Worm (Caenorhabditis elegans) whole organism, L2 larva: ENCODE results near the gene faxc-1.
A peak's percentile ranks its signal among the peaks of the same experiment; 100 is the strongest.

ENCODE experiments used
- C34F6.9 ChIP-seq: fragments of 150-350 bp; optimal IDR thresholded peaks from 2 replicates; lab custom pipeline; 2014; ENCODE audit warnings: missing biosample characterization, missing genetic modification characterization
- F13H6.1 ChIP-seq: sonication (generic microtip); optimal IDR thresholded peaks from 2 replicates; lab custom pipeline; 2016; ENCODE audit warnings: missing genetic modification characterization, missing compliant biosample characterization
- R02D3.7 ChIP-seq: fragments of 150-350 bp; optimal IDR thresholded peaks from 2 replicates; lab custom pipeline; 2014; ENCODE audit warnings: missing biosample characterization, missing genetic modification characterization
- Y55F3AM.14 ChIP-seq: fragments of 200-800 bp; sonication (Bioruptor generic); optimal IDR thresholded peaks from 2 replicates; lab custom pipeline; 2018; ENCODE audit warnings: mild to moderate bottlenecking, missing genetic modification characterization, missing compliant biosample characterization
- ZK546.5 ChIP-seq: sonication (generic microtip); optimal IDR thresholded peaks from 2 replicates; lab custom pipeline; 2017; ENCODE audit warnings: missing biosample characterization, missing genetic modification characterization
- alr-1 ChIP-seq: fragments of 150-350 bp; optimal IDR thresholded peaks from 2 replicates; lab custom pipeline; 2014; ENCODE audit warnings: missing biosample characterization, missing genetic modification characterization
- aly-2 ChIP-seq: fragments of 150-350 bp; optimal IDR thresholded peaks from 2 replicates; lab custom pipeline; 2014; ENCODE audit warnings: missing biosample characterization, missing genetic modification characterization
- ama-1 ChIP-seq: fragments of 150-350 bp; optimal IDR thresholded peaks from 2 replicates; lab custom pipeline; 2018; ENCODE audit warnings: inconsistent platforms
- blmp-1 ChIP-seq: sonication (generic microtip); optimal IDR thresholded peaks from 2 replicates; lab custom pipeline; 2017; ENCODE audit warnings: missing genetic modification characterization, mild to moderate bottlenecking, missing compliant biosample characterization, antibody characterized with exemption, moderate library complexity; ENCODE audit not compliant: insufficient read depth
- ceh-16 ChIP-seq: fragments of 150-350 bp; optimal IDR thresholded peaks from 2 replicates; lab custom pipeline; 2014; ENCODE audit warnings: missing biosample characterization, missing genetic modification characterization
- ceh-82 ChIP-seq: fragments of 150-350 bp; optimal IDR thresholded peaks from 2 replicates; lab custom pipeline; 2014; ENCODE audit warnings: missing biosample characterization, missing genetic modification characterization
- crh-2 ChIP-seq: sonication (generic microtip); optimal IDR thresholded peaks from 2 replicates; lab custom pipeline; 2017; ENCODE audit warnings: missing biosample characterization, missing genetic modification characterization
- dmd-4 ChIP-seq: sonication (generic microtip); optimal IDR thresholded peaks from 2 replicates; lab custom pipeline; 2017; ENCODE audit warnings: missing biosample characterization, missing genetic modification characterization
- egl-27 ChIP-seq: sonication (generic microtip); optimal IDR thresholded peaks from 3 replicates; lab custom pipeline; 2017; ENCODE audit warnings: missing biosample characterization, missing genetic modification reagents, missing genetic modification characterization
- elt-1 ChIP-seq: fragments of 150-350 bp; optimal IDR thresholded peaks from 2 replicates; lab custom pipeline; 2014; ENCODE audit warnings: missing biosample characterization, missing genetic modification characterization
- elt-3 ChIP-seq: sonication (generic microtip); optimal IDR thresholded peaks from 2 replicates; lab custom pipeline; 2017; ENCODE audit warnings: missing biosample characterization, missing genetic modification characterization
- fos-1 ChIP-seq: fragments of 150-350 bp; optimal IDR thresholded peaks from 2 replicates; lab custom pipeline; 2014; ENCODE audit warnings: missing biosample characterization, missing genetic modification characterization
- gmeb-1 ChIP-seq: fragments of 150-350 bp; optimal IDR thresholded peaks from 2 replicates; lab custom pipeline; 2014; ENCODE audit warnings: missing biosample characterization, missing genetic modification characterization
- lin-11 ChIP-seq: fragments of 150-350 bp; sonication (generic microtip); optimal IDR thresholded peaks from 2 replicates; lab custom pipeline; 2014; ENCODE audit warnings: missing biosample characterization, missing genetic modification characterization, inconsistent platforms, mixed read lengths
- lin-13 ChIP-seq: fragments of 150-350 bp; optimal IDR thresholded peaks from 2 replicates; lab custom pipeline; 2014; ENCODE audit warnings: missing biosample characterization, missing genetic modification reagents, missing genetic modification characterization
- lin-39 ChIP-seq: fragments of 150-350 bp; optimal IDR thresholded peaks from 2 replicates; lab custom pipeline; 2014; ENCODE audit warnings: missing biosample characterization, missing genetic modification reagents, missing genetic modification characterization
- lsy-2 ChIP-seq, 2 experiments: fragments of 150-350 bp in 1 of 2; sonication (generic microtip) in 1 of 2; optimal IDR thresholded peaks; 2 replicates each; lab custom pipeline; 2014 to 2017; ENCODE audit warnings: missing biosample characterization in 2 of 2, missing genetic modification characterization in 2 of 2
- mab-5 ChIP-seq: fragments of 150-350 bp; optimal IDR thresholded peaks from 2 replicates; lab custom pipeline; 2014; ENCODE audit warnings: missing biosample characterization, missing genetic modification characterization
- mbf-1 ChIP-seq: sonication (generic microtip); optimal IDR thresholded peaks from 2 replicates; lab custom pipeline; 2017; ENCODE audit warnings: missing biosample characterization, missing genetic modification characterization
- mdl-1 ChIP-seq, 2 experiments: fragments of 150-350 bp in 1 of 2; sonication (generic microtip) in 1 of 2; optimal IDR thresholded peaks; 2 replicates each; lab custom pipeline; 2017; ENCODE audit warnings: missing biosample characterization in 2 of 2, missing genetic modification characterization in 2 of 2
- nhr-10 ChIP-seq: sonication (generic microtip); optimal IDR thresholded peaks from 2 replicates; lab custom pipeline; 2017; ENCODE audit warnings: missing biosample characterization, missing genetic modification characterization
- nhr-11 ChIP-seq: fragments of 150-350 bp; optimal IDR thresholded peaks from 2 replicates; lab custom pipeline; 2014; ENCODE audit warnings: missing biosample characterization, missing genetic modification characterization
- nhr-12 ChIP-seq: fragments of 150-350 bp; optimal IDR thresholded peaks from 2 replicates; lab custom pipeline; 2014; ENCODE audit warnings: missing biosample characterization, missing genetic modification characterization
- nhr-129 ChIP-seq: fragments of 150-350 bp; optimal IDR thresholded peaks from 2 replicates; lab custom pipeline; 2014; ENCODE audit warnings: missing biosample characterization, missing genetic modification characterization
- nhr-21 ChIP-seq: fragments of 150-350 bp; optimal IDR thresholded peaks from 2 replicates; lab custom pipeline; 2014; ENCODE audit warnings: missing biosample characterization, missing genetic modification characterization
- nhr-23 ChIP-seq: fragments of 150-350 bp; optimal IDR thresholded peaks from 2 replicates; lab custom pipeline; 2014; ENCODE audit warnings: missing biosample characterization, missing genetic modification reagents, missing genetic modification characterization
- nhr-237 ChIP-seq: fragments of 150-350 bp; optimal IDR thresholded peaks from 2 replicates; lab custom pipeline; 2014; ENCODE audit warnings: missing biosample characterization, missing genetic modification characterization
- nhr-25 ChIP-seq: fragments of 150-350 bp; sonication (generic microtip); optimal IDR thresholded peaks from 3 replicates; lab custom pipeline; 2014; ENCODE audit warnings: missing biosample characterization, missing genetic modification characterization
- nhr-6 ChIP-seq: fragments of 150-350 bp; optimal IDR thresholded peaks from 2 replicates; lab custom pipeline; 2014; ENCODE audit warnings: missing biosample characterization, missing genetic modification characterization
- nhr-77 ChIP-seq: fragments of 150-350 bp; optimal IDR thresholded peaks from 2 replicates; lab custom pipeline; 2014; ENCODE audit warnings: missing biosample characterization, missing genetic modification characterization
- peb-1 ChIP-seq: fragments of 150-350 bp; optimal IDR thresholded peaks from 2 replicates; lab custom pipeline; 2014; ENCODE audit warnings: missing biosample characterization, missing genetic modification characterization
- sem-4 ChIP-seq: fragments of 150-350 bp; optimal IDR thresholded peaks from 2 replicates; lab custom pipeline; 2014; ENCODE audit warnings: missing biosample characterization, missing genetic modification reagents, missing genetic modification characterization
- skn-1 ChIP-seq: sonication (generic microtip); optimal IDR thresholded peaks from 2 replicates; lab custom pipeline; 2017; ENCODE audit warnings: missing biosample characterization, missing genetic modification characterization
- sma-3 ChIP-seq: sonication (generic microtip); optimal IDR thresholded peaks from 2 replicates; lab custom pipeline; 2016; ENCODE audit warnings: missing genetic modification reagents, missing genetic modification characterization, missing compliant biosample characterization
- sma-9 ChIP-seq, 2 experiments: fragments of 150-350 bp in 1 of 2; sonication (generic microtip) in 1 of 2; optimal IDR thresholded peaks; 2 replicates each; lab custom pipeline; 2014 to 2016; ENCODE audit warnings: missing genetic modification characterization in 2 of 2, mild to moderate bottlenecking in 1 of 2, missing biosample characterization in 1 of 2, missing compliant biosample characterization in 1 of 2, missing genetic modification reagents in 1 of 2, moderate library complexity in 1 of 2
- snpc-4 ChIP-seq: fragments of 150-350 bp; optimal IDR thresholded peaks from 2 replicates; lab custom pipeline; 2014; ENCODE audit warnings: missing biosample characterization, missing genetic modification characterization
- unc-39 ChIP-seq: fragments of 150-350 bp; optimal IDR thresholded peaks from 2 replicates; lab custom pipeline; 2014; ENCODE audit warnings: missing biosample characterization, missing genetic modification characterization
- unc-55 ChIP-seq: fragments of 150-350 bp; sonication (generic microtip); optimal IDR thresholded peaks from 3 replicates; lab custom pipeline; 2014; ENCODE audit warnings: missing biosample characterization, missing genetic modification reagents, missing genetic modification characterization
- unc-62 ChIP-seq: fragments of 150-350 bp; optimal IDR thresholded peaks from 2 replicates; lab custom pipeline; 2014; ENCODE audit warnings: missing biosample characterization, missing genetic modification reagents, missing genetic modification characterization
- zag-1 ChIP-seq: fragments of 150-350 bp; optimal IDR thresholded peaks from 2 replicates; lab custom pipeline; 2014; ENCODE audit warnings: missing biosample characterization, missing genetic modification characterization
- ztf-1 ChIP-seq: fragments of 200-800 bp; sonication (Bioruptor generic); conservative IDR thresholded peaks from 2 replicates; pipeline ENCODE4 v1.3.6; 2022; ENCODE audit warnings: missing genetic modification characterization, missing compliant biosample characterization
- ztf-11 ChIP-seq: sonication (generic microtip); optimal IDR thresholded peaks from 2 replicates; lab custom pipeline; 2017; ENCODE audit warnings: missing biosample characterization, missing genetic modification characterization
- ztf-4 ChIP-seq: fragments of 150-350 bp; optimal IDR thresholded peaks from 2 replicates; lab custom pipeline; 2014; ENCODE audit warnings: missing biosample characterization, missing genetic modification characterization

faxc-1 gene

DNA sequence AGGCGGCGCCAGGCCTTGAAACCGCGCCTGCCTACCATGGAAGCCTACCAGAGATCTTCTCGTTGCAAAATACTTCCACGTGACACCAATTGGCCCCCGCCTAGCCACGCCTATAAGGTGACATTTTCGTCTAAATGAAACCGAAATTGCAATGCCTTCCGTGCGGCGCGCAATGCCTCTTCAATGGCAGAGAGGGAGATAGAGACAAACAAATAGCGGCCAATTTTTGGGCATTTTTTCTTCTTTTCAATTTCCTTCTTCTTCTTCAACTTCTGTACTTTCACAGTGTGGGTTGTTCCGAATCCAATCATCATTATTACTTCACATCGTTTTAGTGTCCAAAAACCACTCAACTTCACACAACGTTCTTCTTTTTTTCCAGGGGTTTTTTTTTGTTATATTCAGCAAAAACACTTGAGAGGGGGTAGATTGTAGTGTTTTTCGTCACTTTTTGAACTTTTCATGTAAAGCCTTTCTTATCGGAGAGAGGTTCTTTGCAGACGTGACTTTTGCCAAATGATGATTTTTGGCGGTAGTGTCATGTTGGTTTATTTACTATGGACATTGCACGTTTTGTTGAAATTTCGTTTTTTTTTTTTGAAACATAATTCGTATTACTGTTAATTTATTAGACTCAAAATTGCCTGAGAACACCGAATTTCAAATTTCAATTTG is 2.7 kb upstream of the faxc-1 start:
- TF ChIP-seq nhr-25 (tag; lab: Kevin White, UChicago), result peak; percentile 28
- TF ChIP-seq aly-2, result no peak
- TF ChIP-seq blmp-1 (tag; lab: Kevin White, UChicago), result peak; percentile 35

DNA sequence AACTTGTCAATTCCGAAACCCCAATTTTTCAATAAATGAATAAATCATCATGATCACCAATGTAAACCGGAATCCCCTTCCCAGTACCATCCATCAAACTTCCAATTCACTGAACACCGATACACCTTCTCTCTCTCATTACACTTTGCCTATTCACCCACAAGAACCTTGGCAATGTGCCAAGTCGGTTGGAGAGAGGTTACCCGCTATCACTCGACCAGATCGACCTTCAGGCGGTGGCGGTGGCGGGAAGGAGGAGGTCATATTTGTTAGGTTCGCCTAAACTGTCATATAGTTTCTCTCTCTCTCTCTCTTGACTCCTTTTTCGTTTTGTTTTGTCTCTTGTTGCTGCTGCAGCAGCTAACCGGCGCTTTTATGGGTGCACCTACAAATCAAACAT is 1.4 kb upstream of the faxc-1 start:
- TF ChIP-seq ZK546.5 (tag; lab: Kevin White, UChicago) (no peak), mdl-1 (tag; optimal IDR thresholded peaks at IDR 0.05; lab: Kevin White, UChicago) (no peak), mbf-1 (tag; lab: Kevin White, UChicago) (no peak), nhr-11 (tag; lab: Kevin White, UChicago) (no peak), Y55F3AM.14 (no peak), nhr-237 (tag; lab: Kevin White, UChicago) (no peak), nhr-10 (no peak), ama-1 (no peak), crh-2 (tag; lab: Kevin White, UChicago) (peak; percentile 16), alr-1 (tag; lab: Kevin White, UChicago) (no peak), nhr-129 (tag; lab: Kevin White, UChicago) (no peak), aly-2 (no peak), unc-55 (GFP tag; lab: Kevin White, UChicago) (no peak), elt-3 (tag; lab: Kevin White, UChicago) (no peak), unc-39 (tag; lab: Kevin White, UChicago) (no peak), sem-4 (tag; lab: Kevin White, UChicago) (no peak), ztf-11 (tag; lab: Kevin White, UChicago) (no peak), peb-1 (no peak), lin-39 (tag; lab: Kevin White, UChicago) (no peak), elt-1 (tag; lab: Kevin White, UChicago) (no peak), sma-3 (GFP tag; lab: Kevin White, UChicago) (peak; percentile 78), lin-13 (GFP tag; lab: Kevin White, UChicago) (no peak), nhr-77 (tag; lab: Kevin White, UChicago) (no peak), gmeb-1 (tag; lab: Kevin White, UChicago) (no peak), mab-5 (tag; lab: Kevin White, UChicago) (no peak), lsy-2 (tag; optimal IDR thresholded peaks at IDR 0.05; lab: Kevin White, UChicago) (no peak), skn-1 (tag; lab: Kevin White, UChicago) (no peak), C34F6.9 (tag; lab: Kevin White, UChicago) (no peak), egl-27 (tag; lab: Kevin White, UChicago) (no peak), nhr-12 (no peak), R02D3.7 (tag; lab: Kevin White, UChicago) (no peak), zag-1 (tag; lab: Kevin White, UChicago) (no peak), ceh-16 (tag; lab: Kevin White, UChicago) (peak; percentile 88), snpc-4 (tag; lab: Kevin White, UChicago) (no peak), nhr-25 (tag; lab: Kevin White, UChicago) (peak; percentile 93), nhr-23 (tag; lab: Kevin White, UChicago) (no peak), F13H6.1 (tag; lab: Kevin White, UChicago) (peak; percentile 31), unc-62 (GFP tag; lab: Kevin White, UChicago) (no peak), nhr-6 (tag; lab: Kevin White, UChicago) (peak; percentile 25), sma-9 (GFP tag; optimal IDR thresholded peaks at IDR 0.05; lab: Kevin White, UChicago) (peak; percentile 20), sma-9 (tag; optimal IDR thresholded peaks at IDR 0.05; lab: Kevin White, UChicago) (no peak), blmp-1 (tag; lab: Kevin White, UChicago) (peak; percentile 64), dmd-4 (no peak), fos-1 (tag; lab: Kevin White, UChicago) (peak; percentile 29), ceh-82 (tag; lab: Kevin White, UChicago) (no peak), ztf-4 (no peak), ztf-1 (no peak), nhr-21 (no peak), lin-11 (tag; lab: Kevin White, UChicago) (no peak)
